Worm (Caenorhabditis elegans) whole organism, early embryonic: ENCODE data around the gene asp-14.

Experiments
- B0310.2 ChIP-seq: sonication (generic microtip); optimal IDR thresholded peaks from 2 replicates; lab custom pipeline; 2016; ENCODE audit warnings: mild to moderate bottlenecking, missing genetic modification characterization, missing compliant biosample characterization
- F13C5.2 ChIP-seq: sonication (generic microtip); optimal IDR thresholded peaks from 2 replicates; lab custom pipeline; 2017; ENCODE audit warnings: mild to moderate bottlenecking, missing genetic modification characterization, inconsistent platforms, missing compliant biosample characterization
- aly-1 ChIP-seq: sonication (generic microtip); optimal IDR thresholded peaks from 2 replicates; lab custom pipeline; 2016; ENCODE audit warnings: missing genetic modification characterization, missing compliant biosample characterization
- ama-1 ChIP-seq: fragments of 150-350 bp; optimal IDR thresholded peaks from 2 replicates; lab custom pipeline; 2014
- ceh-13 ChIP-seq: fragments of 200-800 bp; sonication (Bioruptor generic); optimal IDR thresholded peaks from 2 replicates; lab custom pipeline; 2018; ENCODE audit warnings: mild to moderate bottlenecking, missing genetic modification characterization, missing compliant biosample characterization
- ceh-36 ChIP-seq: sonication (generic microtip); optimal IDR thresholded peaks from 2 replicates; lab custom pipeline; 2016; ENCODE audit warnings: missing genetic modification characterization, inconsistent platforms, missing compliant biosample characterization
- ets-7 ChIP-seq: sonication (generic microtip); optimal IDR thresholded peaks from 2 replicates; lab custom pipeline; 2016; ENCODE audit warnings: missing genotype, missing genetic modification characterization, missing compliant biosample characterization
- flt-1 ChIP-seq: fragments of 200-800 bp; sonication (Bioruptor generic); IDR thresholded peaks from 2 replicates; pipeline ENCODE4 v1.3.6; 2022; ENCODE audit warnings: missing genetic modification characterization, missing compliant biosample characterization
- hmbx-1 ChIP-seq: sonication (generic microtip); optimal IDR thresholded peaks from 2 replicates; lab custom pipeline; 2016; ENCODE audit warnings: mild to moderate bottlenecking, missing genetic modification characterization, missing compliant biosample characterization
- hmg-4 ChIP-seq: fragments of 200-800 bp; sonication (Bioruptor generic); optimal IDR thresholded peaks from 2 replicates; lab custom pipeline; 2018; ENCODE audit warnings: mild to moderate bottlenecking, missing genetic modification characterization, missing compliant biosample characterization
- hnd-1 ChIP-seq: sonication (generic microtip); optimal IDR thresholded peaks from 2 replicates; lab custom pipeline; 2016; ENCODE audit warnings: missing genetic modification characterization, missing compliant biosample characterization
- pes-1 ChIP-seq: fragments of 200-800 bp; sonication (Bioruptor generic); IDR thresholded peaks from 2 replicates; pipeline ENCODE4 v1.3.6; 2022; ENCODE audit warnings: missing genetic modification reagents, missing genetic modification characterization, missing compliant biosample characterization
- scrt-1 ChIP-seq: fragments of 200-800 bp; sonication (Bioruptor generic); IDR thresholded peaks from 2 replicates; pipeline ENCODE4 v1.3.6; 2022; ENCODE audit warnings: missing genetic modification characterization, missing compliant biosample characterization
- sea-1 ChIP-seq: fragments of 200-800 bp; sonication (Bioruptor generic); conservative IDR thresholded peaks from 2 replicates; pipeline ENCODE4 v1.3.6; 2022; ENCODE audit warnings: missing genetic modification characterization, missing compliant biosample characterization
- tbx-11 ChIP-seq: fragments of 200-800 bp; sonication (Bioruptor generic); IDR thresholded peaks from 2 replicates; pipeline ENCODE4 v1.3.6; 2022; ENCODE audit warnings: missing genetic modification characterization, missing compliant biosample characterization
- tbx-37 ChIP-seq: fragments of 200-800 bp; sonication (Bioruptor generic); conservative IDR thresholded peaks from 2 replicates; pipeline ENCODE4 v1.3.6; 2022; ENCODE audit warnings: missing genetic modification reagents, missing genetic modification characterization, missing compliant biosample characterization
- tra-4 ChIP-seq: sonication (generic microtip); optimal IDR thresholded peaks from 2 replicates; lab custom pipeline; 2017; ENCODE audit warnings: missing genetic modification characterization, missing compliant biosample characterization

asp-14 gene

DNA sequence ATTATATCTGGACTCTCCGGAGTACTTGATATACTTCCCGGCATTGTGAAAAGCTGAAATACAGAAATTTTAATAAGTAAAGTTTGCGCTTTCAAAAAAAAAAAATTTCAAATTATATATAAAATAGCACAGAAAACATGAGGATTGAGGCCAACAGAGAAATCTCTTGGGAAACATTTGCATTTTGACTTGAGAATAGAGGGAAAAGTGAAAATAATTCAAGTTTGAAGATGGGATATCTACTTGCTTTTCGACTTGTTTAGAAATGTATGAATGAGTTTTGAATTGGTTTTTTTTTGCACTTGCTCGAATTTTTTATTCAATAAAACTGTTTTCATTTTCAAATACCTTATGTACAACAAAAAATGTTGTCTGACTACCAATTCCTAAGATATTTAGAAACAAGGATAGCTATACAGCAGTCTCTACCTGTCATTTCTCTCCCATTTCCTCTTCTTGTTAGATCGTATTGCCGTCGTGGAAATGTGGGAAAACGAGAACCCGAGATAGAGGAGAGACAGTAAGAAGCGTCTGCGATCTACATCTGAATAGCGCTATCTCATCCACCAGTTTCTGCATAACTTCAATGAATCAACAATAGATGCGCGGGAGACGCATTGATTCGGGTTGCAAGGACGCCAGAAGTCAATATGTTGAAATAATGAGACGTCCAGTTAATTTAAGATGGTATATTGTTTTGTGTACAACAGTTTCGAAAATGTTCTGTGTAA, 29.9 kb downstream of the asp-14 start, which contains the start of gene T22E5.6:
T22E5.6 (minus strand) TSS at position 51 of the 731 bp plus-strand sequence.
- TF ChIP-seq flt-1 (GFP tag; lab: Robert Waterston, UW) (no peak), tbx-37 (no peak), hmg-4 (GFP tag; lab: Kevin White, UChicago) (no peak), hnd-1 (no peak), tbx-11 (no peak), F13C5.2 (tag; lab: Kevin White, UChicago) (no peak), sea-1 (GFP tag; lab: Robert Waterston, UW) (no peak), ets-7 (no peak), aly-1 (no peak), hmbx-1 (tag; lab: Kevin White, UChicago) (no peak), tra-4 (tag; lab: Kevin White, UChicago) (no peak), scrt-1 (GFP tag; lab: Robert Waterston, UW) (no peak), pes-1 (GFP tag; lab: Robert Waterston, UW) (no peak), ceh-13 (GFP tag; lab: Kevin White, UChicago) (no peak), ceh-36 (tag; lab: Kevin White, UChicago) (no peak), B0310.2 (tag; lab: Kevin White, UChicago) (no peak), ama-1 (lab: Kevin White, UChicago) (no peak)

- no peak for TF ChIP-seq ceh-36 (tag; lab: Kevin White, UChicago)
- no peak for TF ChIP-seq ama-1 (lab: Kevin White, UChicago)
- TF ChIP-seq flt-1 (GFP tag; lab: Robert Waterston, UW) = no peak
- TF ChIP-seq hmg-4 (GFP tag; lab: Kevin White, UChicago) = no peak
- TF ChIP-seq F13C5.2 (tag; lab: Kevin White, UChicago) = no peak
- no peak for TF ChIP-seq aly-1
- no peak for TF ChIP-seq scrt-1 (GFP tag; lab: Robert Waterston, UW)
- no peak for TF ChIP-seq tbx-11
- TF ChIP-seq ets-7 = no peak
- no peak for TF ChIP-seq sea-1 (GFP tag; lab: Robert Waterston, UW)
- TF ChIP-seq tra-4 (tag; lab: Kevin White, UChicago) = no peak
Measured at ce11 chrX:6413583-6413982, 32.9 kb downstream of the asp-14 start.

ce11 chrX:6412575-6412974, 33.9 kb downstream of the asp-14 start, which contains the start of gene T22E5.1:
Gene T22E5.1, plus strand, starts transcription at chrX:6412875.
- TF ChIP-seq sea-1 (GFP tag; lab: Robert Waterston, UW) (no peak), hnd-1 (no peak), hmbx-1 (tag; lab: Kevin White, UChicago) (no peak), B0310.2 (tag; lab: Kevin White, UChicago) (no peak), flt-1 (GFP tag; lab: Robert Waterston, UW) (no peak), hmg-4 (GFP tag; lab: Kevin White, UChicago) (no peak), ama-1 (lab: Kevin White, UChicago) (no peak), aly-1 (no peak), ets-7 (no peak), tbx-37 (no peak), tbx-11 (no peak), ceh-13 (GFP tag; lab: Kevin White, UChicago) (no peak), F13C5.2 (tag; lab: Kevin White, UChicago) (no peak), ceh-36 (tag; lab: Kevin White, UChicago) (no peak)

DNA sequence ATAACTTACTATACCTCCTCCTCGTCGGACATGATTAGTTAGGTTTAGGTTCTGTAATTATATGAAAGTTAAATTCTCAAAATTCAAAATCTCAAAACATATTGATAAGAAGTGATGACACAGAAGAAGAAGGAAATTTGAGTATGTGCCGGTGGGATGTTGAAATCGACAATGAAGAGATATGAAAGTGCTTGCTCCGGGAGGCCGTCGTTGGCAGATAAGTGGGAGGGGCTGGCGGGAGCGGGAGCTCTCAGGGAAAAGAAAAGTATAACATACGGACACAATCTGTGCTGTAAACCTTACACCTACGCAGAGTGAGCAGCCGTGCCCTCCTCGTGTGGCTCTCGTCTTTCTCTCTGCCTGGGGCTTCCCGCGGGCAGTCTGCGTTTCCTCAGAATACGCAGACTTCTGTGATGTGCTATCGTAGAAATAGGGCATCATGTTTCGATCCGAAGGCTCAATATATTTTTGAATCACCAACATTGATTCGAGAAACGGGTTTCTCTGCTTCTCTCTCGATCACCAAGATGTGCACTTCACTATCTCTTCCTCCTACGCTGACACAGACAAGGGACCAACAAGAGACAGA, 36.2 kb downstream of the asp-14 start, which contains the start of gene mup-2:
mup-2 (minus strand) TSS at position 51 of the 589 bp plus-strand sequence.
- TF ChIP-seq hnd-1 (no peak), tbx-37 (no peak), flt-1 (GFP tag; lab: Robert Waterston, UW) (no peak), tra-4 (tag; lab: Kevin White, UChicago) (no peak), ama-1 (lab: Kevin White, UChicago) (no peak), hmbx-1 (tag; lab: Kevin White, UChicago) (no peak), ceh-13 (GFP tag; lab: Kevin White, UChicago) (no peak), sea-1 (GFP tag; lab: Robert Waterston, UW) (no peak), hmg-4 (GFP tag; lab: Kevin White, UChicago) (no peak), tbx-11 (no peak), B0310.2 (tag; lab: Kevin White, UChicago) (no peak), scrt-1 (GFP tag; lab: Robert Waterston, UW) (no peak), ceh-36 (tag; lab: Kevin White, UChicago) (no peak), pes-1 (GFP tag; lab: Robert Waterston, UW) (no peak), F13C5.2 (tag; lab: Kevin White, UChicago) (no peak), aly-1 (no peak), ets-7 (no peak)

ce11 chrX:6408713-6409112, 37.8 kb downstream of the asp-14 start:
- TF ChIP-seq tbx-11 = no peak
- TF ChIP-seq sea-1 (GFP tag; lab: Robert Waterston, UW) = no peak
- no peak for TF ChIP-seq hmg-4 (GFP tag; lab: Kevin White, UChicago)
- TF ChIP-seq tbx-37 = no peak
- no peak for TF ChIP-seq tra-4 (tag; lab: Kevin White, UChicago)

- TF ChIP-seq hnd-1 = no peak
- TF ChIP-seq aly-1 = no peak
- TF ChIP-seq F13C5.2 (tag; lab: Kevin White, UChicago) = no peak
- no peak for TF ChIP-seq hmbx-1 (tag; lab: Kevin White, UChicago)
- no peak for TF ChIP-seq flt-1 (GFP tag; lab: Robert Waterston, UW)
- no peak for TF ChIP-seq ceh-13 (GFP tag; lab: Kevin White, UChicago)
- TF ChIP-seq sea-1 (GFP tag; lab: Robert Waterston, UW) = no peak
- no peak for TF ChIP-seq B0310.2 (tag; lab: Kevin White, UChicago)
- TF ChIP-seq ceh-36 (tag; lab: Kevin White, UChicago) = no peak
Measured at ce11 chrX:6408286-6408685, 38.2 kb downstream of the asp-14 start.

- no peak for TF ChIP-seq ceh-13 (GFP tag; lab: Kevin White, UChicago)
Measured at ce11 chrX:6407805-6408204, 38.7 kb downstream of the asp-14 start.
